Worm (Caenorhabditis elegans) whole organism, young adult: ENCODE measurements around the gene M01B2.10.

Experiments used
- B0035.1 ChIP-seq: sonication (generic microtip); optimal IDR thresholded peaks from 2 replicates; lab custom pipeline; 2016; ENCODE audit warnings: missing genetic modification characterization, mild to moderate bottlenecking, missing compliant biosample characterization, missing genotype, missing genetic modification reagents
- B0336.3 ChIP-seq: fragments of 200-800 bp; sonication (Bioruptor generic); IDR thresholded peaks from 2 replicates; pipeline ENCODE4 v1.3.6; 2022; ENCODE audit warnings: missing genetic modification characterization, missing compliant biosample characterization
- F33H1.4 ChIP-seq: fragments of 200-800 bp; sonication (Bioruptor generic); IDR thresholded peaks from 2 replicates; pipeline ENCODE4 v1.3.6; 2022; ENCODE audit warnings: missing genetic modification reagents, missing genetic modification characterization, missing compliant biosample characterization
- F52B5.7 ChIP-seq: sonication (generic microtip); optimal IDR thresholded peaks from 2 replicates; lab custom pipeline; 2016; ENCODE audit warnings: mild to moderate bottlenecking, missing genetic modification characterization, missing compliant biosample characterization
- Y53G8AR.9 ChIP-seq: fragments of 200-800 bp; sonication (Bioruptor generic); conservative IDR thresholded peaks from 2 replicates; pipeline ENCODE4 v1.3.6; 2022; ENCODE audit warnings: missing genetic modification reagents, missing genetic modification characterization, missing compliant biosample characterization
- Y95B8A.8 ChIP-seq: fragments of 200-800 bp; sonication (Bioruptor generic); IDR thresholded peaks from 2 replicates; pipeline ENCODE4 v1.3.6; 2022; ENCODE audit warnings: missing genetic modification reagents, missing genetic modification characterization, missing compliant biosample characterization
- akir-1 ChIP-seq: fragments of 200-800 bp; sonication (Bioruptor generic); optimal IDR thresholded peaks from 2 replicates; lab custom pipeline; 2018; ENCODE audit warnings: mild to moderate bottlenecking, missing genetic modification characterization, moderate library complexity, missing compliant biosample characterization
- ama-1 ChIP-seq, 3 experiments: fragments of 150-350 bp in 1 of 3; sonication (generic microtip) in 2 of 3; optimal IDR thresholded peaks; 2 replicates each; lab custom pipeline; 2014 to 2018; ENCODE audit warnings: missing biosample characterization in 2 of 3, missing genetic modification characterization in 2 of 3, missing genetic modification reagents in 2 of 3
- aptf-3 ChIP-seq: fragments of 200-800 bp; sonication (Bioruptor generic); IDR thresholded peaks from 2 replicates; pipeline ENCODE4 v1.3.6; 2022; ENCODE audit warnings: missing genetic modification characterization, missing compliant biosample characterization
- atf-7 ChIP-seq: sonication (generic microtip); optimal IDR thresholded peaks from 2 replicates; lab custom pipeline; 2017; ENCODE audit warnings: mild to moderate bottlenecking, missing genetic modification characterization, missing compliant biosample characterization
- attf-5 ChIP-seq: fragments of 200-800 bp; sonication (Bioruptor generic); optimal IDR thresholded peaks from 2 replicates; lab custom pipeline; 2018; ENCODE audit warnings: mild to moderate bottlenecking, missing genetic modification characterization, missing compliant biosample characterization
- cebp-1 ChIP-seq, 2 experiments: fragments of 200-800 bp in 1 of 2; sonication (Bioruptor generic) in 1 of 2; sonication (generic microtip) in 1 of 2; IDR thresholded peaks in 1 of 2; optimal IDR thresholded peaks in 1 of 2; 2 replicates each; pipeline versions ENCODE4 v1.3.6 to Lab custom; 2017 to 2022; ENCODE audit warnings: missing compliant biosample characterization in 2 of 2, missing genetic modification characterization in 2 of 2, mild to moderate bottlenecking in 1 of 2, missing genetic modification reagents in 1 of 2, moderate library complexity in 1 of 2
- ceh-27 ChIP-seq: fragments of 200-800 bp; sonication (Bioruptor generic); optimal IDR thresholded peaks from 2 replicates; lab custom pipeline; 2018; ENCODE audit warnings: mild to moderate bottlenecking, missing genetic modification characterization, moderate library complexity, missing compliant biosample characterization
- chd-7 ChIP-seq: sonication (generic microtip); optimal IDR thresholded peaks from 2 replicates; lab custom pipeline; 2016; ENCODE audit warnings: mild to moderate bottlenecking, missing genetic modification characterization, moderate library complexity, missing compliant biosample characterization
- dpl-1 ChIP-seq: fragments of 150-350 bp; optimal IDR thresholded peaks from 2 replicates; lab custom pipeline; 2014; ENCODE audit warnings: missing biosample characterization, missing genetic modification reagents, missing genetic modification characterization
- egl-18 ChIP-seq: fragments of 200-800 bp; sonication (Bioruptor generic); IDR thresholded peaks from 2 replicates; pipeline ENCODE4 v1.3.6; 2022; ENCODE audit warnings: missing genetic modification reagents, missing genetic modification characterization, missing compliant biosample characterization
- hlh-26 ChIP-seq: fragments of 200-800 bp; sonication (Bioruptor generic); conservative IDR thresholded peaks from 2 replicates; pipeline ENCODE4 v1.3.6; 2022; ENCODE audit warnings: missing genetic modification reagents, missing genetic modification characterization, missing compliant biosample characterization
- hmg-20 ChIP-seq: fragments of 200-800 bp; sonication (Bioruptor generic); IDR thresholded peaks from 2 replicates; pipeline ENCODE4 v1.3.6; 2022; ENCODE audit warnings: missing genetic modification reagents, missing genetic modification characterization, missing compliant biosample characterization
- lag-1 ChIP-seq: fragments of 200-800 bp; sonication (Bioruptor generic); IDR thresholded peaks from 2 replicates; pipeline ENCODE4 v1.3.6; 2022; ENCODE audit warnings: missing genetic modification reagents, missing genetic modification characterization, missing compliant biosample characterization
- lin-26 ChIP-seq: fragments of 200-800 bp; sonication (Bioruptor generic); IDR thresholded peaks from 2 replicates; pipeline ENCODE4 v1.3.6; 2022; ENCODE audit warnings: missing genetic modification reagents, missing genetic modification characterization, missing compliant biosample characterization
- lin-40 ChIP-seq: sonication (generic microtip); optimal IDR thresholded peaks from 2 replicates; lab custom pipeline; 2016; ENCODE audit warnings: missing genetic modification characterization, mild to moderate bottlenecking, missing compliant biosample characterization, missing genotype, missing genetic modification reagents
- lsl-1 ChIP-seq: fragments of 200-800 bp; sonication (Bioruptor generic); optimal IDR thresholded peaks from 2 replicates; lab custom pipeline; 2018; ENCODE audit warnings: mild to moderate bottlenecking, missing genetic modification characterization, moderate library complexity, missing compliant biosample characterization
- madf-10 ChIP-seq: sonication (generic microtip); optimal IDR thresholded peaks from 2 replicates; lab custom pipeline; 2016; ENCODE audit warnings: mild to moderate bottlenecking, missing genetic modification characterization, missing compliant biosample characterization
- mel-28 ChIP-seq: sonication (generic microtip); optimal IDR thresholded peaks from 2 replicates; lab custom pipeline; 2016; ENCODE audit warnings: borderline replicate concordance, mild to moderate bottlenecking, missing genetic modification characterization, missing compliant biosample characterization
- nfya-1 ChIP-seq: sonication (generic microtip); optimal IDR thresholded peaks from 2 replicates; lab custom pipeline; 2017; ENCODE audit warnings: antibody characterized with exemption, missing compliant biosample characterization, missing genetic modification characterization, borderline replicate concordance; ENCODE audit not compliant: insufficient read depth
- nhr-179 ChIP-seq: sonication (generic microtip); optimal IDR thresholded peaks from 2 replicates; lab custom pipeline; 2016; ENCODE audit warnings: mild to moderate bottlenecking, missing genetic modification characterization, missing compliant biosample characterization
- rec-8 ChIP-seq, 2 experiments: sonication (generic microtip); optimal IDR thresholded peaks; 2 replicates each; lab custom pipeline; 2016; ENCODE audit warnings: mild to moderate bottlenecking in 2 of 2, missing genetic modification characterization in 2 of 2, missing genetic modification reagents in 2 of 2, missing genotype in 2 of 2, missing biosample characterization in 1 of 2, missing compliant biosample characterization in 1 of 2, moderate library complexity in 1 of 2
- repo-1 ChIP-seq: sonication (generic microtip); optimal IDR thresholded peaks from 2 replicates; lab custom pipeline; 2017; ENCODE audit warnings: mild to moderate bottlenecking, missing genetic modification characterization, missing compliant biosample characterization
- snpc-1.3 ChIP-seq: sonication (generic microtip); optimal IDR thresholded peaks from 2 replicates; lab custom pipeline; 2017; ENCODE audit warnings: missing genetic modification characterization, mild to moderate bottlenecking, missing compliant biosample characterization, antibody characterized with exemption, moderate library complexity, missing genotype, missing genetic modification reagents; ENCODE audit not compliant: insufficient read depth
- tbp1 ChIP-seq: fragments of 200-800 bp; sonication (Bioruptor generic); optimal IDR thresholded peaks from 2 replicates; lab custom pipeline; 2018; ENCODE audit warnings: mild to moderate bottlenecking, missing genetic modification characterization, missing compliant biosample characterization
- tlf-1 ChIP-seq: fragments of 200-800 bp; sonication (Bioruptor generic); optimal IDR thresholded peaks from 2 replicates; lab custom pipeline; 2018; ENCODE audit warnings: mild to moderate bottlenecking, missing genetic modification characterization, missing compliant biosample characterization
- xnd-1 ChIP-seq: sonication (generic microtip); optimal IDR thresholded peaks from 2 replicates; lab custom pipeline; 2016; ENCODE audit warnings: missing genotype, missing genetic modification reagents, missing genetic modification characterization, missing compliant biosample characterization
- ztf-26 ChIP-seq: sonication (generic microtip); optimal IDR thresholded peaks from 2 replicates; lab custom pipeline; 2017; ENCODE audit warnings: missing genetic modification characterization, missing compliant biosample characterization
- ztf-28 ChIP-seq: fragments of 200-800 bp; sonication (Bioruptor generic); IDR thresholded peaks from 2 replicates; pipeline ENCODE4 v1.3.6; 2022; ENCODE audit warnings: missing genetic modification reagents, missing genetic modification characterization, missing compliant biosample characterization
- ztf-6 ChIP-seq: fragments of 200-800 bp; sonication (Bioruptor generic); IDR thresholded peaks from 2 replicates; pipeline ENCODE4 v1.3.6; 2022; ENCODE audit warnings: missing genetic modification reagents, missing genetic modification characterization, missing compliant biosample characterization

Gene M01B2.10

DNA sequence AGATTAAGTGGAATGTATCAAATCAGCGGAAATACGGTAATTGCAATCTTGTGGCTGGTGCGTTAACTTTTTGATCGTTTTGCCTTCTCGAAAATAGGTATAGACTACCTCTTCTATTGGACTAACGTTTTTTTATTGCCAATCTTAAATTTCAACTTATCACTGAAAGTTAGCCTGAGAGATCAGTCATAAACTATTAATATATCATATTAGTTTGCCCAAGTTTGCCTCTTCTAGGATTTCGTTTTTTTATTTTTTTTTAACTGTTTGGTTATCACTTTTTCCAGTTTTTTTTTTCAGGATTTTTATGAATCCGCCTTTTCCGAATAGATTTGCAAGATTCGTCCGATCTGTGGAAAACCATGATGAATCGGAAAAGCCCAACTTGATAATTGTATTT is 17.8 kb downstream of the M01B2.10 start, which contains the start of gene kin-30:
Gene kin-30, plus strand, starts transcription at position 301 of the 400 bp plus-strand sequence.
- no peak for TF ChIP-seq Y95B8A.8 (GFP tag; lab: Robert Waterston, UW)
- TF ChIP-seq nfya-1 (tag; lab: Kevin White, UChicago) = no peak

DNA sequence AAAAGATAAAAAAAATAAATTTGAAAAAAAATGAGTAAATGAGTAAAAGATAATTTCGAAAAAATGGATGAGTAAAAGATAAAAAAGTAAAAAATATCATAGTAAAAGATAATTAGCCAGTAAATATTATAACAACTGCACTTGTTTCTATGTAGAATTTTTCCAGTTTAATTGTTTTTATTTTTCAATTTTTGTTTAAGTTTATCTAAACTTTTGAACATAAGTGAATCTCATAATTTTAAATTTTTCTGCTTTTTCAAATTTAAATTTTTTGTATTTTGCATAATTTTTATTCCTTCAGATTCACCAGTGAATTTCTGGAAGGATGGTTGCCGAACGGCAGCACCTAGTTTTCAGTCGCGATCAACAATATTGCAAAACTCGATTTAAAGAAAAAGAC is 21.0 kb downstream of the M01B2.10 start, which contains the start of gene chil-12:
Gene chil-12, plus strand, starts transcription at position 301 of the 400 bp plus-strand sequence.
- no peak for TF ChIP-seq F52B5.7 (tag; lab: Kevin White, UChicago)
- no peak for TF ChIP-seq lin-26
- no peak for TF ChIP-seq attf-5 (GFP tag; lab: Kevin White, UChicago)
- TF ChIP-seq akir-1 (GFP tag; lab: Kevin White, UChicago) = no peak
- no peak for TF ChIP-seq tlf-1 (GFP tag; lab: Kevin White, UChicago)
- TF ChIP-seq repo-1 (tag; lab: Kevin White, UChicago) = no peak
- TF ChIP-seq lin-40 (tag; lab: Kevin White, UChicago) = no peak

DNA sequence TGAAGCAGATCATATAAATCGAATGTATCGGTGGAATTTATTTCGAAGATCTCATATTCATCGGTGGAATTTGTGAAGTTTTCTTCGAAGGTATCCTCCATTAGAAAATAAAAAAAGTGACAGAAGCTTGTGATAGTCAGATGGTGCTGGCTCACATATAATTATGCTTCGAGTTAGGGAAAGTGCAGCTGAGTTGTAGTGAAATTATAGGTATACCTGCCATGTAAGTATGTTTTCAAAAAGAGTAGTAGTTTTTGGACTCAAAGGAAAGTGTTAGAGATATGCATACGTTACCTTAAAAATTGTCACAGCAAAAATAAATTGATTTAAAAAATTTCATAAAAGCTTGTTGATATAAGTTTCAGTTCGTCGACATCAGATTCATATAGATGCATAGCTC is 22.0 kb downstream of the M01B2.10 start, which contains the start of gene srw-11:
Gene srw-11, minus strand, starts transcription at position 101 of the 400 bp plus-strand sequence.
- TF ChIP-seq mel-28 = no peak
- TF ChIP-seq atf-7 (tag; lab: Kevin White, UChicago) = no peak

DNA sequence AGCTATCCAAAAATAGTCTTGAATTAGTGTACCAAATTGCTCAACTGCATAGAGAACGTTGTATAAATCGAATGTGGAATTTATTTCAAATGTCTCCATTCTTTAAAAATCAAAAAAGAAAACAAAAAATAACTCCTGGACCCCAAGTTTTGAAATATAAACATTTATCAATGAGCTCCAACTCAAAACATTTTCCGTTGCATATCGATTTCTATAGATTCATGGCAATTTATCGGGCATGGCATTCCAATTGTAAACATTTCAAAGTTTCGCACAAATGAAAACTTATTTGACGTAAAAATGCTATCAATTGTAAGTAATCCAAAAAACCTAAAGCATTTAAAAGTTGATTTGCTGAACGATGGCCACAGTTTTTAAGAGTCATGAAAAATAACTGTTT is 23.7 kb downstream of the M01B2.10 start, which contains the start of gene srw-12:
Gene srw-12, minus strand, starts transcription at position 101 of the 400 bp plus-strand sequence.
- TF ChIP-seq xnd-1 (tag; lab: Kevin White, UChicago) = no peak

DNA sequence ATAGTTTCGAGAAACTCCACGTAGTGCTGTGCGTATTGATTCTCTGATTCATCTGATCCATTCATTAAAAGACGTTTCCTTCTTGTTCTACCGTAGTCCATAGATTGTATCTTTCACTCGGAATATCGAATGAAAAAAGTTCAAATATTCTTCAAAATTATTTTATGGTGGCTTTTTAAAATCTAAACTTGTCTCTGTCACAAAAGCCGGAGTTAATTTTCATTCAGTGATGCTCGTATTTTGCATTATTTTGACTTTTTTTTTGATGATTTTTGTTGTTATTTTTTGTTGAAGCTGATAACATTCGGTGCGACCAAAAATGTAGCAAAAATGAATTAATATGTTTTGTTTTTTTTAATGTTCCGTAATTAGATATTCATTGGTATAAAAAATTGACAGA is 26.6 kb downstream of the M01B2.10 start, which contains the start of gene nhr-164:
Gene nhr-164, minus strand, starts transcription at position 101 of the 400 bp plus-strand sequence.
- no peak for TF ChIP-seq cebp-1 (GFP tag; IDR thresholded peaks at IDR 0.05; lab: Robert Waterston, UW)
- no peak for TF ChIP-seq cebp-1 (tag; optimal IDR thresholded peaks at IDR 0.05; lab: Kevin White, UChicago)
- TF ChIP-seq ztf-28 (GFP tag; lab: Robert Waterston, UW) = no peak
- TF ChIP-seq hlh-26 (GFP tag; lab: Robert Waterston, UW) = no peak
- TF ChIP-seq ama-1 (optimal IDR thresholded peaks at IDR 0.05; lab: Kevin White, UChicago) = no peak
- TF ChIP-seq ama-1 (GFP tag; optimal IDR thresholded peaks at IDR 0.05; lab: Kevin White, UChicago) = no peak
- TF ChIP-seq B0336.3 = no peak
- TF ChIP-seq, all 124 proteins: peak for 0

DNA sequence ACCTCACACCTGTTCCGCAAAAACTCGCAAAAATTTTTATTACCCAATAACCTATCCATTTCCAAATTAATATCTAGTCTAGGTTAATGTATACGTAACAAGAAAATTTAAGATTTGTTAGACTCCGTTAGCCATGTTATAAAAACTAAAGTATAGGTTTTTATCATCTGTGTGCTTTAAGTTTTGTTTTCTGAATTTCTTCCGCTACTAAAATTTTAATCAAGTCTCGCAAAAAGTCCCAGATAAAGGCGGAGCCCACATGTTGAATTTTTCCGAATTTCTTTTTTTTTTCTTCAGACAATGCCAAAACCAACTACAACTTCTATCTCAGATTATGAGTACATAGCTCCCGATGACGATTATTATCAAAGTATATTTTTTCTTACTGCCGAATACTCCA is 30.0 kb downstream of the M01B2.10 start, which contains the start of gene srw-13:
Gene srw-13, plus strand, starts transcription at position 301 of the 400 bp plus-strand sequence.
- TF ChIP-seq hmg-20 (GFP tag; lab: Robert Waterston, UW) (no peak), ztf-6 (GFP tag; lab: Robert Waterston, UW) (no peak)

DNA sequence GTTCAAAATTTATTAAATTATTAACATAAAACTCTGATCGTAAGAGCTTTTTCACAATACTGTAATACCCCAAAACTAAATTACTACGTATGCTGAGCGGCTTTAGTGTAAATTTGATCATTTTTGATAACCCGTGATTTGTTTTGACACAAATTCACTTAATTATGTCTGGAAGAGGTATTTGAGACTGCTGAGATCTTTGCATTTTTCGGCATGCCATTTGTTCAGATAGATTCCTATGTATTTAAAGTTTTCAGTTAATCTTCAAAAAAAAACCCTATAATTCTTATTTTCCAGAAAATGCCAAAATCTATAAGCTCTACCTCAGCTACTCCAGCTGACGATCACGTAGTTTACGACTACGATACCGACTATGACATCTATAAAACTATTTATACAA is 32.0 kb downstream of the M01B2.10 start, which contains the start of gene srw-15:
Gene srw-15, plus strand, starts transcription at position 301 of the 400 bp plus-strand sequence.
- TF ChIP-seq dpl-1 (GFP tag; lab: Kevin White, UChicago) (no peak), ceh-27 (GFP tag; lab: Kevin White, UChicago) (no peak), B0035.1 (tag; lab: Kevin White, UChicago) (no peak), rec-8 (tag; optimal IDR thresholded peaks at IDR 0.05; lab: Kevin White, UChicago) (no peak), lsl-1 (GFP tag; lab: Kevin White, UChicago) (no peak), madf-10 (tag; lab: Kevin White, UChicago) (no peak), chd-7 (tag; lab: Kevin White, UChicago) (no peak), tbp1 (GFP tag; lab: Kevin White, UChicago) (no peak), lin-40 (tag; lab: Kevin White, UChicago) (no peak), atf-7 (tag; lab: Kevin White, UChicago) (no peak), snpc-1.3 (tag; lab: Kevin White, UChicago) (no peak), F33H1.4 (GFP tag; lab: Robert Waterston, UW) (no peak), aptf-3 (GFP tag; lab: Robert Waterston, UW) (no peak), ztf-26 (tag; lab: Kevin White, UChicago) (no peak), nhr-179 (tag; lab: Kevin White, UChicago) (no peak), Y53G8AR.9 (GFP tag; lab: Robert Waterston, UW) (no peak), nfya-1 (tag; lab: Kevin White, UChicago) (no peak), attf-5 (GFP tag; lab: Kevin White, UChicago) (no peak), lag-1 (GFP tag; lab: Robert Waterston, UW) (no peak), egl-18 (GFP tag; lab: Robert Waterston, UW) (no peak)
